Fruit fly (Drosophila melanogaster) S2 (cell line): ENCODE measurements around the gene koko.

ENCODE experiments used
- CG8478 ChIP-seq: fragments of >200 bp; optimal IDR thresholded peaks from 2 replicates; lab custom pipeline; 2018
- CTCF ChIP-seq, 2 experiments: fragments of >200 bp; optimal IDR thresholded peaks; 2 replicates each; lab custom pipeline; 2018

dm6 chr3R:18404713-18405112 lies 1.9 kb downstream of the koko start, which contains the start of gene CG7685:
- no peak for TF ChIP-seq CTCF (optimal IDR thresholded peaks at IDR 0.05; lab: Kevin White, UChicago)
- TF ChIP-seq CG8478 (lab: Kevin White, UChicago): no peak
